Fruit fly (Drosophila melanogaster) whole organism, adult: ENCODE measurements around the gene CG34283.

Experiments
- CG11617 ChIP-seq: fragments of 200-800 bp; sonication (Bioruptor generic); optimal IDR thresholded peaks from 2 replicates; lab custom pipeline; 2017; ENCODE audit warnings: mild to moderate bottlenecking, missing biosample characterization, missing genetic modification reagents, missing genetic modification characterization
- CG12768 ChIP-seq: fragments of 200-800 bp; sonication (Bioruptor generic); optimal IDR thresholded peaks from 2 replicates; lab custom pipeline; 2017; ENCODE audit warnings: missing biosample characterization, missing genetic modification characterization, mild to moderate bottlenecking, moderate library complexity, missing genetic modification reagents
- CG14711 ChIP-seq: fragments of 200-800 bp; sonication (Bioruptor generic); optimal IDR thresholded peaks from 2 replicates; lab custom pipeline; 2018; ENCODE audit warnings: missing biosample characterization, mild to moderate bottlenecking, missing genetic modification characterization, moderate library complexity
- CG1620 ChIP-seq: fragments of 200-800 bp; sonication (Bioruptor generic); optimal IDR thresholded peaks from 2 replicates; lab custom pipeline; 2016; ENCODE audit warnings: missing biosample characterization, missing genetic modification characterization
- CG33017 ChIP-seq: fragments of 200-800 bp; sonication (Bioruptor generic); optimal IDR thresholded peaks from 2 replicates; lab custom pipeline; 2018; ENCODE audit warnings: missing biosample characterization, mild to moderate bottlenecking, missing genetic modification characterization, moderate library complexity
- CG5204 ChIP-seq: fragments of 200-800 bp; sonication (Bioruptor generic); optimal IDR thresholded peaks from 2 replicates; lab custom pipeline; 2016; ENCODE audit warnings: missing biosample characterization, missing genetic modification characterization
- CG7045 ChIP-seq: fragments of 200-800 bp; sonication (Bioruptor generic); optimal IDR thresholded peaks from 2 replicates; lab custom pipeline; 2017; ENCODE audit warnings: missing biosample characterization, mild to moderate bottlenecking, missing genetic modification characterization
- CG7101 ChIP-seq: fragments of 200-800 bp; sonication (Bioruptor generic); optimal IDR thresholded peaks from 2 replicates; lab custom pipeline; 2018; ENCODE audit warnings: missing biosample characterization, mild to moderate bottlenecking, missing genetic modification characterization, moderate library complexity
- Clk ChIP-seq: fragments of 200-800 bp; sonication (Bioruptor generic); optimal IDR thresholded peaks from 2 replicates; lab custom pipeline; 2017; ENCODE audit warnings: missing biosample characterization, missing genetic modification characterization
- Crg-1 ChIP-seq: fragments of 200-800 bp; sonication (Bioruptor generic); optimal IDR thresholded peaks from 2 replicates; lab custom pipeline; 2016; ENCODE audit warnings: missing biosample characterization, missing genetic modification characterization
- Hr96 ChIP-seq: fragments of 200-800 bp; sonication (Bioruptor generic); optimal IDR thresholded peaks from 2 replicates; lab custom pipeline; 2016; ENCODE audit warnings: missing biosample characterization, missing genetic modification characterization
- Mnt ChIP-seq: fragments of 200-800 bp; sonication (Bioruptor generic); optimal IDR thresholded peaks from 2 replicates; lab custom pipeline; 2016; ENCODE audit warnings: missing biosample characterization, mild to moderate bottlenecking, missing genetic modification characterization
- bab1 ChIP-seq: fragments of 200-800 bp; sonication (Bioruptor generic); optimal IDR thresholded peaks from 3 replicates; lab custom pipeline; 2019; ENCODE audit warnings: missing biosample characterization, mild to moderate bottlenecking, missing genetic modification characterization, moderate library complexity
- cic ChIP-seq: fragments of 200-800 bp; sonication (Bioruptor generic); optimal IDR thresholded peaks from 2 replicates; lab custom pipeline; 2017; ENCODE audit warnings: missing biosample characterization, mild to moderate bottlenecking, missing genetic modification characterization, moderate library complexity
- cnc ChIP-seq, 2 experiments: fragments of >200 bp; optimal IDR thresholded peaks; 2 replicates each; lab custom pipeline; 2017
- kay ChIP-seq: fragments of 200-800 bp; sonication (Bioruptor generic); peaks from one replicate; lab custom pipeline; 2016; ENCODE audit warnings: missing biosample characterization, missing genetic modification characterization, borderline replicate concordance
- ovo ChIP-seq: fragments of 200-800 bp; sonication (Bioruptor generic); optimal IDR thresholded peaks from 2 replicates; lab custom pipeline; 2016; ENCODE audit warnings: missing biosample characterization, missing genetic modification characterization
- pad ChIP-seq: fragments of 200-800 bp; sonication (Bioruptor generic); optimal IDR thresholded peaks from 3 replicates; lab custom pipeline; 2017; ENCODE audit warnings: missing biosample characterization, missing genetic modification characterization, mild to moderate bottlenecking, moderate library complexity, missing genetic modification reagents
- tj ChIP-seq: fragments of 200-800 bp; sonication (Bioruptor generic); optimal IDR thresholded peaks from 3 replicates; lab custom pipeline; 2017; ENCODE audit warnings: missing biosample characterization, mild to moderate bottlenecking, missing genetic modification characterization, moderate library complexity
- toe ChIP-seq: fragments of 200-800 bp; sonication (Bioruptor generic); optimal IDR thresholded peaks from 2 replicates; lab custom pipeline; 2016; ENCODE audit warnings: missing biosample characterization, missing genetic modification characterization

CG34283 gene

DNA sequence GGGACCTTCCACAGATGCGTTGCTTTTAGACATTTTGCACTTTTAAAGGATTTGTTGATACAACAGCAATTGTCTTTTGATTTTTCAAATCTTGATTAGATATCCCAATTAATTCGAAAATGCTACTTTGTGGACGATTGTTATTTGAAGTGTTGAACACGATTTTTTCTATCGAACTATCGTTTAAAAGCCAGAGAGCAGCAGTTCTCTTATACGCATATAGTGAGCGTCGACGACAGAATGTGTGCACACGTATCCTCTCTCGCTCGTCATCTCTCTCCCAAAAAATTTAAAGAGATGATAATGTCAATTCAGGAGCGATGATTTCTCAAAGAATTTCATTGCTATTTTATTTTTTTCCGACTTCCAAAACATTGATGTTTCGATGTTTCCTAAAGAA lies at the start of gene CG34283:
CG34283 (minus strand) TSS at position 101 of the 400 bp plus-strand sequence.
- TF ChIP-seq CG5204 (no peak), CG11617 (no peak), cic (GFP tag; lab: Kevin White, UChicago) (no peak), kay (GFP tag; lab: Kevin White, UChicago) (no peak), CG14711 (tag; lab: Kevin White, UChicago) (no peak), tj (no peak), CG7045 (GFP tag; lab: Kevin White, UChicago) (no peak), CG33017 (tag; lab: Kevin White, UChicago) (no peak), Crg-1 (GFP tag; lab: Kevin White, UChicago) (no peak), Mnt (GFP tag; lab: Kevin White, UChicago) (no peak), CG1620 (GFP tag; lab: Kevin White, UChicago) (no peak), Hr96 (no peak), pad (no peak), CG12768 (GFP tag; lab: Kevin White, UChicago) (no peak)

DNA sequence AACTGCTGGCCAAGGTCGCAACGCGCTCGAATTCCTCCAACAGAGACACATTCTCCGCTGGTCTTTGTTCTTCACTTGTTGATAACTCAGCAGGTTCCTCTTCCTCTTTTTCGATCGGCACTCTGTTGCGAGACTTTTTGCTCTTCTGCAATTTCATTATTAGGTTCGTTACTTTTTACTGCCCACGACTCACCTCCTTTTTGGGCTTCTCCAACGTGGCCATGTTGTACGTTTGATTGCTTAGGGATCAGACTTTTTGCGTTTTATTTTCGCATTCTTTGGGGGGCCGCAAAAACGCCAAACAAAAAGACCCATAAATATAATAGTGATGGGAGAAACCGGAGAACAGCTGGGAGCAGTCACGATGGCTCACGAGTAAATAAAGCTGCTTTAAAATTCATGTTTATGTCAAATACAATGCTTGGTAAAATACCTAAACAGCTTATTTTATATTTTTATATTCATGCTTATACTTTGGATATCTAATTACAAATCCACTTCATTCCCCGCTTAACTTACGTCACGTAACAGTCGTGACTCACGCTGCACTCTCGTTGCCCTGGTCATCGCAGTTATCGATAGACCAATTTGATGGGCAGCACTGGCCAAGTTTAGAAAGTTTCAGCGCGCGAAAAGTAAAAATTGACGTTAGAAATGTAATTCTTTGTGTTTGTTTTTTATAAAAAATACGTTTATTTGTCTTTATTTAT lies 36.3 kb upstream of the CG34283 start, which contains the start of gene Epg5:
Epg5 (minus strand) TSS at position 326 of the 710 bp plus-strand sequence.
- TF ChIP-seq bab1 (GFP tag; lab: Kevin White, UChicago) (peak; percentile 78), CG11617 (peak; percentile 70), CG5204 (peak; percentile 78), Hr96 (peak; percentile 75), pad (peak; percentile 45), CG7045 (GFP tag; lab: Kevin White, UChicago) (peak; percentile 71), CG7101 (tag; lab: Kevin White, UChicago) (peak; percentile 65), CG12768 (GFP tag; lab: Kevin White, UChicago) (peak; percentile 47), Mnt (GFP tag; lab: Kevin White, UChicago) (peak; percentile 66), Clk (peak; percentile 16), ovo (GFP tag; lab: Kevin White, UChicago) (peak; percentile 26), kay (GFP tag; lab: Kevin White, UChicago) (no peak), CG33017 (tag; lab: Kevin White, UChicago) (peak; percentile 61), cnc (optimal IDR thresholded peaks at IDR 0.05; lab: Kevin White, UChicago) (no peak), tj (peak; percentile 59), CG1620 (GFP tag; lab: Kevin White, UChicago) (peak; percentile 80), toe (GFP tag; lab: Kevin White, UChicago) (peak; percentile 87), cic (GFP tag; lab: Kevin White, UChicago) (peak; percentile 17), CG14711 (tag; lab: Kevin White, UChicago) (peak; percentile 64), Crg-1 (GFP tag; lab: Kevin White, UChicago) (peak; percentile 76)

DNA sequence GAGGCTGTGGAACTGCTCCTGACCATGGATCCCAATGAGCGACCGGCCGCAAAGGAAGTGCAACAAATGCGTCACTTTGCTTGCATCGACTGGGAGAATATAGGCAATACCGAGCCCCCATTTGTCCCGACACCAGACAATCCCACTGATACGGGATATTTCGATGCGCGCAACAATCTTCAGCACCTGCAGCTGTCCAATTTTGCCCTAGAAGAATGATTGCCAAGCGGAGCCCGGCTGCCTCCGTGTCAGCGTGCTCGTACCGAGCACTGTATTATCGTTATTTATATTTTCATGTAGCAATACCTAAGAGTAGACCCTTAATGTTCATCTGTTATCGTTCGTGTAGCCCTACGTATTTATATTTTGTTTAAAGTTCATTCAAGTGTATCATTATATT lies 27.4 kb upstream of the CG34283 start:
- TF ChIP-seq kay (GFP tag; lab: Kevin White, UChicago) = no peak
- TF ChIP-seq bab1 (GFP tag; lab: Kevin White, UChicago) = no peak
- TF ChIP-seq CG5204 = no peak
- TF ChIP-seq Clk = no peak

DNA sequence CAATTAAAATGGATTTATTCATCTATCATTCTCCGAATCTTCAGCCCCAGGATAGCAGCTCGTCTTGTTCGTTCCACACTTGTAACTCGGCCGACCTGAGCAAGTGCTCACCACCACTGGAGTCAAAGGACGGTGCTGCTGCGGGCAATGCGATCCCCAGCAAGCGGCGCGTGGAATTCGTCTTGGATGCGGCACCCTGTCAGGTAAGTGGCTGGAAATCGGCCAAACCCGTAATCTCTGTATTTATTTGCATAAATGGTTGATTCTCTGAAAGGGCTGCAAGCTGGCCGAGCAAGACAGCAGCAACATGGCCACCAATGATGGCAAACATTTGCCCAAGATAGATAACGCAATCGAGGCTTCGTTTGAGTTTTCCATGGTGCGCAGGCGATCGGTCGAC lies 25.7 kb upstream of the CG34283 start:
- TF ChIP-seq pad (no peak), kay (GFP tag; lab: Kevin White, UChicago) (no peak), cic (GFP tag; lab: Kevin White, UChicago) (no peak), CG12768 (GFP tag; lab: Kevin White, UChicago) (no peak), cnc (optimal IDR thresholded peaks at IDR 0.05; lab: Kevin White, UChicago) (no peak), Crg-1 (GFP tag; lab: Kevin White, UChicago) (no peak), Hr96 (no peak)

DNA sequence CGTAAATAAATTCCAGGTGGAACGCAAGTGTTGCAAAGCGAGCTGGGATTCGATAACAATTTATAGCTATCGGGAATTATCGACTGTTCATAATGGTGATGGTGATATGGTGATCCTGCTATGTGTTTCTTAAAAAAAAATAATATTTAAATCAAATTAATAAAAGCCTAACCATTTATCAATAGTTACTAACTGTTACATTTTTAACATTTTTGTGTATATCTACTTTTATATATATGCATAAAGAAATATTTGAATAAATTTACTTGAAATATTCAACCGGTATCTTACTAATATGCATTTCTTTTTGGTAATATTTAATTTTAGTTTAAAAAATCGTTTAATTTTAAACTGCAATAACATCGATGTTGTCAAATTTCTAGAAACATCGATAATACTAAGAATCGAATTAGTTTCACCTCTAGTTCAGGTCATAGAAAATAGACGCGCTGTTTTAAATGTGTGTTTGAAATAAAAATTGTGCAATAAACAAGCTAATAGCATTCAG lies 23.6 kb upstream of the CG34283 start, which contains the start of the genes PGS1 and gwl:
PGS1 (minus strand) TSS at position 81 of the 508 bp plus-strand sequence.
gwl (plus strand) TSS at position 410 of the 508 bp plus-strand sequence.
- TF ChIP-seq bab1 (GFP tag; lab: Kevin White, UChicago) (peak; percentile 53), CG7045 (GFP tag; lab: Kevin White, UChicago) (peak; percentile 70), ovo (GFP tag; lab: Kevin White, UChicago) (peak; percentile 1), Hr96 (no peak), tj (peak; percentile 47), kay (GFP tag; lab: Kevin White, UChicago) (no peak), CG14711 (tag; lab: Kevin White, UChicago) (peak; percentile 78), cnc (optimal IDR thresholded peaks at IDR 0.05; lab: Kevin White, UChicago) (no peak), pad (peak; percentile 44), CG5204 (peak; percentile 68), toe (GFP tag; lab: Kevin White, UChicago) (peak; percentile 76), Crg-1 (GFP tag; lab: Kevin White, UChicago) (peak; percentile 51), Mnt (GFP tag; lab: Kevin White, UChicago) (peak; percentile 55), CG1620 (GFP tag; lab: Kevin White, UChicago) (peak; percentile 72), CG11617 (peak; percentile 78), CG33017 (tag; lab: Kevin White, UChicago) (peak; percentile 59), cic (GFP tag; lab: Kevin White, UChicago) (no peak), CG12768 (GFP tag; lab: Kevin White, UChicago) (peak; percentile 53), Clk (no peak), CG7101 (tag; lab: Kevin White, UChicago) (peak; percentile 81)
